Worm (Caenorhabditis elegans): ENCODE data around the gene F21C10.1.

ce11 chrV:9084252-9084651, 47.9 kb upstream of the F21C10.1 start:
- TF ChIP-seq sea-1 (GFP tag; conservative IDR thresholded peaks at IDR 0.05) (no peak), tbx-11 (GFP tag; IDR thresholded peaks at IDR 0.05) (no peak), pes-1 (GFP tag; IDR thresholded peaks at IDR 0.05) (no peak), ama-1 (optimal IDR thresholded peaks at IDR 0.05) (no peak), ets-7 (tag; optimal IDR thresholded peaks at IDR 0.05) (no peak)
